Fruit fly (Drosophila melanogaster): ENCODE results near the gene ush.

Gene ush

DNA sequence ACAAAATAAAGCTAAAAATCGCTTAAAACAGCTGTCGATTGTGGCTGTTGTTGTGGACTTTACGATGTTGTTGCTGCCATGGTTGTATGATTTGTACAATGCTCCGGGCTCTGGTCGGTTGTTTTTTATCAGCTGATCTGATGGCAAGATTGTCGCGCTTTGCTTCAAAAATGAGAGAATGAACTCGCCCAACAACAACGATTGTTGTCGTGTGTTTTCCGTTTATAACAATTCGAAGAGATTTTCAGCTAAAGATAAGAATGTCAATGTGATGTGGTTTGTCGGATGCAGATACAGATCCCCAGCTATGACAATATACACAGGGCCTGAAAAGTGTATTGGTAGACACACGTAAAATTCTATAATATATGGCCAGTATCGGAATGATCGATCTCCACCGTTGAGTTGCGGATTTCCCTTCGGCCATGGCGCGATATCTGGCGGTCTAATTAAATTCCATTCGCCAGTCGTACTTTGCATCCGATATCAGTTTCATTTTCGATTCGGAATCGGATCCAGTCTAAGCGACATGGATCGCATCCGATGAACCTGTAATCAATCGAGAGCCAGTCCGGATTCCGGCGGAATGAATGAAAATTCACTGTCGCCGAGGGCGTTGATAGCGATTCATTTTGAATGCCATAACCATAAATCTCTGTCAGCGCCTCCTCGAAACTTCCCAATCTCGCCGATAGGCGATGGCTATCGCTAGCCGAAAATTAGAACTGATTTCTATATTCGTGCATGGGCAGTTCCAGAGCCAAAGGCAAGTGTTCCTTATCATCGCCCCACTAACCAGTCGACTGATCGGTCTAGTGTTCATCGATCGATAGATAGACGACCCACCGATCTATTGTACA lies 19.6 kb downstream of the ush start (continued):
- TF ChIP-seq CG34376 (GFP tag; optimal IDR thresholded peaks at IDR 0.05) (peak; percentile 81), CG11560 (tag; IDR thresholded peaks at IDR 0.05) (no peak), chinmo (GFP tag; IDR thresholded peaks at IDR 0.05; ENCODE audit: partially characterized antibody) (peak; percentile 51; the same call in 1 of the 4 replicates), GATAe (GFP tag; conservative IDR thresholded peaks at IDR 0.05) (peak; percentile 57; the same call in 1 of the 2 replicates), Taf1 (GFP tag; IDR thresholded peaks at IDR 0.05) (no peak), Med (GFP tag) (peak; percentile 29), ci (GFP tag; IDR thresholded peaks at IDR 0.05) (0 out of 3 replicates have a peak, but pooled peaks have one; percentile 31), sug (tag; optimal IDR thresholded peaks at IDR 0.05) (peak; percentile 71), CG10959 (GFP tag; IDR thresholded peaks at IDR 0.05) (no peak)

DNA sequence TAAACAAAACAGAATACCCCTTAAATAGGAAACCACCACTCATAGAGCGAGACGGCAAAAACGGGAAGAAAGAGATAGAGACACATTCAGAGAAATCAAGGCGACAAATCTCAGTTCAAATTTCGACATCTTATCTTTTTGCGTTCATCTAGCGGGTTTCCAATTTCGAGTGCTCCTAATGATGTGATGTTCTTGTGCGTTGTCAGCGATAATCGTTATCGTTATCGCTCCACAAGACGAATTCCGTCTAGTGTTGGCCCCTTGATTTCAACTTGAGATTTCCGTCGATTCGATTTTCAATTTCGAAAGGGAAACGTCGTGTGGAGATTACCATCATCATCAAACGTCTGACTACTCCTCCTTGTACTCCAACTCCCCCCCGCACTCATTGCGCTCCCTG lies 20.4 kb downstream of the ush start:
- TF ChIP-seq Ssrp (tag; optimal IDR thresholded peaks at IDR 0.05) (no peak), Chrac-16 (GFP tag; optimal IDR thresholded peaks at IDR 0.05) (no peak), grn (GFP tag; optimal IDR thresholded peaks at IDR 0.05) (peak; percentile 97), stwl (tag; optimal IDR thresholded peaks at IDR 0.05) (peak; percentile 50), crol (GFP tag; IDR thresholded peaks at IDR 0.05) (peak; percentile 52; the same call in 1 of the 2 replicates), CG15479 (GFP tag; optimal IDR thresholded peaks at IDR 0.05) (peak; percentile 16), mirr (GFP tag; optimal IDR thresholded peaks at IDR 0.05) (peak; percentile 72), repo (GFP tag; optimal IDR thresholded peaks at IDR 0.05) (no peak), CG18599 (GFP tag; optimal IDR thresholded peaks at IDR 0.05) (peak; percentile 66), ase (GFP tag; IDR thresholded peaks at IDR 0.05) (no peak), eve (GFP tag; optimal IDR thresholded peaks at IDR 0.05) (peak in 1 of 2 experiments; percentile 64), CG6854 (GFP tag; optimal IDR thresholded peaks at IDR 0.05) (no peak), vnd (GFP tag; IDR thresholded peaks at IDR 0.05; ENCODE audit: partially characterized antibody) (peak; percentile 51; the same call in 1 of the 3 replicates), sd (tag; optimal IDR thresholded peaks at IDR 0.05) (peak; percentile 61), CG15269 (tag; optimal IDR thresholded peaks at IDR 0.05) (no peak), CG8765 (GFP tag; IDR thresholded peaks at IDR 0.05) (no peak), exex (tag; optimal IDR thresholded peaks at IDR 0.05) (peak; percentile 92), sens (GFP tag) (peak; percentile 29), CG5953 (GFP tag; IDR thresholded peaks at IDR 0.05) (no peak), CG11093 (GFP tag; IDR thresholded peaks at IDR 0.05) (no peak), CG3838 (GFP tag; optimal IDR thresholded peaks at IDR 0.05) (no peak)

DNA sequence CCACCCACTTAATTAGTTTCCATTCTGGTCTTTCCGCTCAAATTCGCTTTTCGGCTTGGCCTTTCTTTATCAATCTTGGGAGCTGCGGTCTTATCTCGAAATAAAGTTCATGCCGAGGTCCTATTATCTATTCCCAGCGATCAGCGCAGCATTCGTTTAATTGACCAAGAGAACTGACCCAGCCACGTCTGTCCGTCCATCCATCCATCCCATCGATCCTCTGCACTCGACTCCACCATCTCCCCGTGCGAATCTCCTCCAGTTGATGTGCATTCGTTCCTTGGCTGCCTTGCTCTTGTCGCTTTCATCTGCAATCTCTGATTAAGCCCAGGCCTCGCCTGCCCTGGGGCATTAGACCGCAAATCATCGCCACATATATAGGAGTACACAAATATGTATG lies 20.8 kb downstream of the ush start:
- TF ChIP-seq Asciz (GFP tag; optimal IDR thresholded peaks at IDR 0.05) (no peak), CG18619 (GFP tag; optimal IDR thresholded peaks at IDR 0.05) (no peak), Atf6 (GFP tag; IDR thresholded peaks at IDR 0.05) (no peak), CG11695 (GFP tag; IDR thresholded peaks at IDR 0.05) (no peak), CG3838 (GFP tag; optimal IDR thresholded peaks at IDR 0.05) (no peak), nom (GFP tag; optimal IDR thresholded peaks at IDR 0.05) (no peak), tap (tag; optimal IDR thresholded peaks at IDR 0.05) (no peak)

All from whole organism, embryonic.